Worm (Caenorhabditis elegans) whole organism, L2 larva: ENCODE measurements around the gene metl-9.

ENCODE experiments used
- C34F6.9 ChIP-seq: fragments of 150-350 bp; optimal IDR thresholded peaks from 2 replicates; lab custom pipeline; 2014; ENCODE audit warnings: missing biosample characterization, missing genetic modification characterization
- F13H6.1 ChIP-seq: sonication (generic microtip); optimal IDR thresholded peaks from 2 replicates; lab custom pipeline; 2016; ENCODE audit warnings: missing genetic modification characterization, missing compliant biosample characterization
- R02D3.7 ChIP-seq: fragments of 150-350 bp; optimal IDR thresholded peaks from 2 replicates; lab custom pipeline; 2014; ENCODE audit warnings: missing biosample characterization, missing genetic modification characterization
- Y55F3AM.14 ChIP-seq: fragments of 200-800 bp; sonication (Bioruptor generic); optimal IDR thresholded peaks from 2 replicates; lab custom pipeline; 2018; ENCODE audit warnings: mild to moderate bottlenecking, missing genetic modification characterization, missing compliant biosample characterization
- ZK546.5 ChIP-seq: sonication (generic microtip); optimal IDR thresholded peaks from 2 replicates; lab custom pipeline; 2017; ENCODE audit warnings: missing biosample characterization, missing genetic modification characterization
- alr-1 ChIP-seq: fragments of 150-350 bp; optimal IDR thresholded peaks from 2 replicates; lab custom pipeline; 2014; ENCODE audit warnings: missing biosample characterization, missing genetic modification characterization
- ama-1 ChIP-seq: fragments of 150-350 bp; optimal IDR thresholded peaks from 2 replicates; lab custom pipeline; 2018; ENCODE audit warnings: inconsistent platforms
- blmp-1 ChIP-seq: sonication (generic microtip); optimal IDR thresholded peaks from 2 replicates; lab custom pipeline; 2017; ENCODE audit warnings: missing genetic modification characterization, mild to moderate bottlenecking, missing compliant biosample characterization, antibody characterized with exemption, moderate library complexity; ENCODE audit not compliant: insufficient read depth
- ceh-82 ChIP-seq: fragments of 150-350 bp; optimal IDR thresholded peaks from 2 replicates; lab custom pipeline; 2014; ENCODE audit warnings: missing biosample characterization, missing genetic modification characterization
- crh-2 ChIP-seq: sonication (generic microtip); optimal IDR thresholded peaks from 2 replicates; lab custom pipeline; 2017; ENCODE audit warnings: missing biosample characterization, missing genetic modification characterization
- elt-3 ChIP-seq: sonication (generic microtip); optimal IDR thresholded peaks from 2 replicates; lab custom pipeline; 2017; ENCODE audit warnings: missing biosample characterization, missing genetic modification characterization
- fos-1 ChIP-seq: fragments of 150-350 bp; optimal IDR thresholded peaks from 2 replicates; lab custom pipeline; 2014; ENCODE audit warnings: missing biosample characterization, missing genetic modification characterization
- lin-39 ChIP-seq: fragments of 150-350 bp; optimal IDR thresholded peaks from 2 replicates; lab custom pipeline; 2014; ENCODE audit warnings: missing biosample characterization, missing genetic modification reagents, missing genetic modification characterization
- lsy-2 ChIP-seq, 2 experiments: fragments of 150-350 bp in 1 of 2; sonication (generic microtip) in 1 of 2; optimal IDR thresholded peaks; 2 replicates each; lab custom pipeline; 2014 to 2017; ENCODE audit warnings: missing biosample characterization in 2 of 2, missing genetic modification characterization in 2 of 2
- mdl-1 ChIP-seq, 2 experiments: fragments of 150-350 bp in 1 of 2; sonication (generic microtip) in 1 of 2; optimal IDR thresholded peaks; 2 replicates each; lab custom pipeline; 2017; ENCODE audit warnings: missing biosample characterization in 2 of 2, missing genetic modification characterization in 2 of 2
- nhr-11 ChIP-seq: fragments of 150-350 bp; optimal IDR thresholded peaks from 2 replicates; lab custom pipeline; 2014; ENCODE audit warnings: missing biosample characterization, missing genetic modification characterization
- nhr-12 ChIP-seq: fragments of 150-350 bp; optimal IDR thresholded peaks from 2 replicates; lab custom pipeline; 2014; ENCODE audit warnings: missing biosample characterization, missing genetic modification characterization
- nhr-129 ChIP-seq: fragments of 150-350 bp; optimal IDR thresholded peaks from 2 replicates; lab custom pipeline; 2014; ENCODE audit warnings: missing biosample characterization, missing genetic modification characterization
- nhr-21 ChIP-seq: fragments of 150-350 bp; optimal IDR thresholded peaks from 2 replicates; lab custom pipeline; 2014; ENCODE audit warnings: missing biosample characterization, missing genetic modification characterization
- nhr-237 ChIP-seq: fragments of 150-350 bp; optimal IDR thresholded peaks from 2 replicates; lab custom pipeline; 2014; ENCODE audit warnings: missing biosample characterization, missing genetic modification characterization
- nhr-6 ChIP-seq: fragments of 150-350 bp; optimal IDR thresholded peaks from 2 replicates; lab custom pipeline; 2014; ENCODE audit warnings: missing biosample characterization, missing genetic modification characterization
- nhr-77 ChIP-seq: fragments of 150-350 bp; optimal IDR thresholded peaks from 2 replicates; lab custom pipeline; 2014; ENCODE audit warnings: missing biosample characterization, missing genetic modification characterization
- peb-1 ChIP-seq: fragments of 150-350 bp; optimal IDR thresholded peaks from 2 replicates; lab custom pipeline; 2014; ENCODE audit warnings: missing biosample characterization, missing genetic modification characterization
- skn-1 ChIP-seq: sonication (generic microtip); optimal IDR thresholded peaks from 2 replicates; lab custom pipeline; 2017; ENCODE audit warnings: missing biosample characterization, missing genetic modification characterization
- sma-3 ChIP-seq: sonication (generic microtip); optimal IDR thresholded peaks from 2 replicates; lab custom pipeline; 2016; ENCODE audit warnings: missing genetic modification reagents, missing genetic modification characterization, missing compliant biosample characterization
- sma-9 ChIP-seq, 2 experiments: fragments of 150-350 bp in 1 of 2; sonication (generic microtip) in 1 of 2; optimal IDR thresholded peaks; 2 replicates each; lab custom pipeline; 2014 to 2016; ENCODE audit warnings: missing genetic modification characterization in 2 of 2, mild to moderate bottlenecking in 1 of 2, missing biosample characterization in 1 of 2, missing compliant biosample characterization in 1 of 2, missing genetic modification reagents in 1 of 2, moderate library complexity in 1 of 2
- snpc-4 ChIP-seq: fragments of 150-350 bp; optimal IDR thresholded peaks from 2 replicates; lab custom pipeline; 2014; ENCODE audit warnings: missing biosample characterization, missing genetic modification characterization
- unc-39 ChIP-seq: fragments of 150-350 bp; optimal IDR thresholded peaks from 2 replicates; lab custom pipeline; 2014; ENCODE audit warnings: missing biosample characterization, missing genetic modification characterization
- unc-62 ChIP-seq: fragments of 150-350 bp; optimal IDR thresholded peaks from 2 replicates; lab custom pipeline; 2014; ENCODE audit warnings: missing biosample characterization, missing genetic modification reagents, missing genetic modification characterization
- zag-1 ChIP-seq: fragments of 150-350 bp; optimal IDR thresholded peaks from 2 replicates; lab custom pipeline; 2014; ENCODE audit warnings: missing biosample characterization, missing genetic modification characterization
- ztf-1 ChIP-seq: fragments of 200-800 bp; sonication (Bioruptor generic); conservative IDR thresholded peaks from 2 replicates; pipeline ENCODE4 v1.3.6; 2022; ENCODE audit warnings: missing genetic modification characterization, missing compliant biosample characterization

Gene metl-9

ce11 chrX:5202923-5203322 lies 24.0 kb upstream of the metl-9 start:
- no peak for TF ChIP-seq unc-62 (GFP tag; lab: Kevin White, UChicago)
- TF ChIP-seq mdl-1 (tag; optimal IDR thresholded peaks at IDR 0.05; lab: Kevin White, UChicago), result no peak
- TF ChIP-seq elt-3 (tag; lab: Kevin White, UChicago), result no peak
- TF ChIP-seq ztf-1, result no peak

DNA sequence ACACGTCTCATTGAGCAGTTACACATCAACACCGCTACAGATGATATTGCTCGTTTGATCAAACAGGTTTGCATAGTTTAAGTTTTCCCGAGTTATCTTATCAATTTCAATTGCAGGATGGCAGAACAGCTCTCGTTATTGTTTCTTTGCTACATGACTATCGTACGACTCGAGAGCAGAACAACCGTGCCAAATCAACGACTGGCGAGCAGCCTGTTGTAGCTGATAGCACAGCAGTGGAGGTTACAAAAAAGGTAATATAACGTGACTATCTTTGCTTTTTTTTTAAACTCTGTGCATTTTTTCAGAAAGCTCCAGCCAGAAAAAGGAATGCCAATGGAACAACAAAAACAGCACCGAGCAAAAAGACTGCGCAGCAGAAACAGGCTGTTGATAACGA lies 23.4 kb upstream of the metl-9 start:
- TF ChIP-seq alr-1 (no peak), Y55F3AM.14 (GFP tag; lab: Kevin White, UChicago) (no peak), fos-1 (tag; lab: Kevin White, UChicago) (peak; percentile 43)
- TF ChIP-seq, all 48 proteins: peak for 1

DNA sequence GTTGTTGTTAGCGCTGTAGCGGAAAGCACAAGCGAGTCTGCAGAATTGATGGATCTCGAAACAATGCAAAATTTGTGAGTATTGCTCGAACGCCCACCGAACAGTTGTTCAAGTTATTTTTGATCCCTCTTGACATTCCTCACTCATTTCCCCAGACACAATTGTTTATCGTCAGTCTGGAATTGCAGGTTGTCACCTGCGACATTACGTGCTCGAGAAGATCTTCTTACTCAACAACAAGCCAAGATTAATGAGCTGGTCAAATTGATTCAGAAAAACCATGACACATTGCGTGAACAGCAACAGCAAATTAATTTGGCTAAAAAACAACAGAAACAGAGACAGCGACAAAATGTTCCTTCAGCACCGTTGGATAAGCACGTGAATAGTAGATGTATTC lies 22.9 kb upstream of the metl-9 start:
- TF ChIP-seq fos-1 (tag; lab: Kevin White, UChicago) (no peak), ama-1 (lab: Kevin White, UChicago) (no peak), snpc-4 (tag; lab: Kevin White, UChicago) (no peak), crh-2 (no peak), skn-1 (tag; lab: Kevin White, UChicago) (no peak), unc-62 (GFP tag; lab: Kevin White, UChicago) (no peak), unc-39 (tag; lab: Kevin White, UChicago) (no peak), nhr-12 (no peak), C34F6.9 (tag; lab: Kevin White, UChicago) (no peak), lsy-2 (tag; optimal IDR thresholded peaks at IDR 0.05; lab: Kevin White, UChicago) (no peak), blmp-1 (tag; lab: Kevin White, UChicago) (no peak), zag-1 (tag; lab: Kevin White, UChicago) (no peak), nhr-77 (tag; lab: Kevin White, UChicago) (no peak), ceh-82 (no peak), ZK546.5 (no peak)
- TF ChIP-seq, all 48 proteins: peak for 0

ce11 chrX:5199825-5200373 lies 20.9 kb upstream of the metl-9 start:
- TF ChIP-seq ztf-1 (no peak), peb-1 (tag; lab: Kevin White, UChicago) (no peak), sma-9 (GFP tag; optimal IDR thresholded peaks at IDR 0.05; lab: Kevin White, UChicago) (peak; percentile 13), sma-9 (tag; optimal IDR thresholded peaks at IDR 0.05; lab: Kevin White, UChicago) (no peak), nhr-237 (tag; lab: Kevin White, UChicago) (no peak), zag-1 (tag; lab: Kevin White, UChicago) (no peak), C34F6.9 (tag; lab: Kevin White, UChicago) (no peak), mdl-1 (tag; optimal IDR thresholded peaks at IDR 0.05; lab: Kevin White, UChicago) (no peak), unc-62 (GFP tag; lab: Kevin White, UChicago) (peak; percentile 4), lsy-2 (tag; optimal IDR thresholded peaks at IDR 0.05; lab: Kevin White, UChicago) (peak in 1 of 2 experiments; percentile 24), F13H6.1 (tag; lab: Kevin White, UChicago) (peak; percentile 35), lin-39 (peak; percentile 2), nhr-11 (no peak), ama-1 (lab: Kevin White, UChicago) (no peak), nhr-12 (no peak), nhr-21 (tag; lab: Kevin White, UChicago) (no peak), alr-1 (no peak), R02D3.7 (tag; lab: Kevin White, UChicago) (no peak), nhr-6 (tag; lab: Kevin White, UChicago) (no peak)

ce11 chrX:5199245-5199644 lies 20.3 kb upstream of the metl-9 start:
- TF ChIP-seq nhr-129 (tag; lab: Kevin White, UChicago) (peak; percentile 30), R02D3.7 (tag; lab: Kevin White, UChicago) (no peak), sma-9 (GFP tag; optimal IDR thresholded peaks at IDR 0.05; lab: Kevin White, UChicago) (peak; percentile 62), sma-9 (tag; optimal IDR thresholded peaks at IDR 0.05; lab: Kevin White, UChicago) (no peak)

- TF ChIP-seq skn-1 (tag; lab: Kevin White, UChicago) (no peak), sma-3 (GFP tag; lab: Kevin White, UChicago) (no peak), fos-1 (tag; lab: Kevin White, UChicago) (no peak), lsy-2 (tag; optimal IDR thresholded peaks at IDR 0.05; lab: Kevin White, UChicago) (no peak), F13H6.1 (tag; lab: Kevin White, UChicago) (peak; percentile 37)
These were observed 18.5 kb upstream of the metl-9 start for ce11 chrX:5197440-5197839.
